Worm (Caenorhabditis elegans) whole organism, L3 larva: ENCODE data around the gene rsp-8.

Source experiments
- ama-1 ChIP-seq: fragments of 150-350 bp; optimal IDR thresholded peaks from 2 replicates; lab custom pipeline; 2018
- elt-2 ChIP-seq: sonication (generic microtip); optimal IDR thresholded peaks from 2 replicates; lab custom pipeline; 2016; ENCODE audit warnings: missing genetic modification reagents, mild to moderate bottlenecking, missing genetic modification characterization, missing compliant biosample characterization
- fkh-10 ChIP-seq: sonication (generic microtip); optimal IDR thresholded peaks from 2 replicates; lab custom pipeline; 2017; ENCODE audit warnings: missing biosample characterization, missing genetic modification reagents, missing genetic modification characterization
- mdl-1 ChIP-seq: fragments of 150-350 bp; optimal IDR thresholded peaks from 2 replicates; lab custom pipeline; 2014; ENCODE audit warnings: missing biosample characterization, missing genetic modification characterization
- nhr-25 ChIP-seq: sonication (generic microtip); optimal IDR thresholded peaks from 2 replicates; lab custom pipeline; 2017; ENCODE audit warnings: missing biosample characterization, missing genetic modification characterization
- pha-4 ChIP-seq: fragments of 150-350 bp; optimal IDR thresholded peaks from 2 replicates; lab custom pipeline; 2014; ENCODE audit warnings: missing biosample characterization, missing genetic modification reagents, missing genetic modification characterization
- unc-39 ChIP-seq: sonication (generic microtip); optimal IDR thresholded peaks from 4 replicates; lab custom pipeline; 2017; ENCODE audit warnings: missing biosample characterization, missing genetic modification characterization

DNA sequence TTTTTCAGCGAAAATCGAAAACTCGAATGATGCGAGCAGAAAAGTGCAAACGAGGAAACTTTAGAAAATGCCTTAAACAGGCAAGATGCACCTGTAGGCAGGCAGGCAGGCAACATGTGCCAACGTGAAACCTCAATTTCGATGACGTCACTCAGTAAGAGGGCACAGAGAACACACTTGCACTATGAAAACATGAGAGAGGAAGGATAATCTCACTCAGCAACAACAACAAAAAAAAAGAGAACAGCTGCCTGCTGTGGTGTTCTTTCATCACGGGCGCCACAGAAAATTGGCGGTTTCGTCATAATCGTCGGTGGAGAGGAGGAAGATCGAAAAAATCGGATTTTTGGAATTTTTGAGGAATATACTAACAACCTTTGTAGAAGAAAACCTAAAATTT lies 8.0 kb downstream of the rsp-8 start:
- no peak for TF ChIP-seq elt-2
- no peak for TF ChIP-seq unc-39 (tag; lab: Kevin White, UChicago)
- no peak for TF ChIP-seq fkh-10 (GFP tag; lab: Kevin White, UChicago)
- TF ChIP-seq nhr-25 = no peak
- no peak for TF ChIP-seq pha-4
- no peak for TF ChIP-seq ama-1 (lab: Kevin White, UChicago)
- TF ChIP-seq mdl-1 (tag; lab: Kevin White, UChicago) = no peak
